Fruit fly (Drosophila melanogaster) S2 (cell line): ENCODE measurements around the gene CG2924.

Experiments
- CG8478 ChIP-seq: fragments of >200 bp; optimal IDR thresholded peaks from 2 replicates; lab custom pipeline; 2018
- CTCF ChIP-seq, 2 experiments: fragments of >200 bp; optimal IDR thresholded peaks; 2 replicates each; lab custom pipeline; 2018

CG2924 gene

dm6 chrX:2245931-2246330 lies 24.6 kb downstream of the CG2924 start, which contains the start of gene Or2a:
Or2a (plus strand) TSS chrX:2246231.
- no peak for TF ChIP-seq CG8478 (lab: Kevin White, UChicago)
- no peak for TF ChIP-seq CTCF (optimal IDR thresholded peaks at IDR 0.05; lab: Kevin White, UChicago)

- no peak for TF ChIP-seq CG8478 (lab: Kevin White, UChicago)
- no peak for TF ChIP-seq CTCF (optimal IDR thresholded peaks at IDR 0.05; lab: Kevin White, UChicago)
These were observed 25.8 kb downstream of the CG2924 start for dm6 chrX:2244753-2245152.

- TF ChIP-seq CTCF (optimal IDR thresholded peaks at IDR 0.05; lab: Kevin White, UChicago), result no peak
- TF ChIP-seq CG8478 (lab: Kevin White, UChicago), result no peak
These were observed 27.7 kb downstream of the CG2924 start for dm6 chrX:2242897-2243296.

- peak in 1 of 2 experiments; percentile 19 for TF ChIP-seq CTCF (optimal IDR thresholded peaks at IDR 0.05; lab: Kevin White, UChicago)
- TF ChIP-seq CG8478 (lab: Kevin White, UChicago), result no peak
These were observed 28.7 kb downstream of the CG2924 start, which contains the start of gene kz for dm6 chrX:2241842-2242241. kz (minus strand) TSS chrX:2242035.

- TF ChIP-seq CTCF (optimal IDR thresholded peaks at IDR 0.05; lab: Kevin White, UChicago), result no peak
- TF ChIP-seq CG8478 (lab: Kevin White, UChicago), result no peak
These were observed 45.4 kb downstream of the CG2924 start, which contains the start of gene pcx for dm6 chrX:2225138-2225537. pcx (plus strand) TSS chrX:2225296.

- TF ChIP-seq CTCF (optimal IDR thresholded peaks at IDR 0.05; lab: Kevin White, UChicago), result no peak
- no peak for TF ChIP-seq CG8478 (lab: Kevin White, UChicago)
These were observed 47.1 kb downstream of the CG2924 start, which contains the start of gene CG14052 for dm6 chrX:2223454-2223853. CG14052 (plus strand) TSS chrX:2223754.

- TF ChIP-seq CG8478 (lab: Kevin White, UChicago) (no peak), CTCF (optimal IDR thresholded peaks at IDR 0.05; lab: Kevin White, UChicago) (no peak)
These were observed 48.3 kb downstream of the CG2924 start, which contains the start of gene Vinc for dm6 chrX:2222181-2222790. Vinc (minus strand) TSS chrX:2222567.

- TF ChIP-seq CG8478 (lab: Kevin White, UChicago) (no peak), CTCF (optimal IDR thresholded peaks at IDR 0.05; lab: Kevin White, UChicago) (no peak)
These were observed 49.0 kb downstream of the CG2924 start for dm6 chrX:2221598-2221997.

- TF ChIP-seq CG8478 (lab: Kevin White, UChicago), result no peak
- TF ChIP-seq CTCF (optimal IDR thresholded peaks at IDR 0.05; lab: Kevin White, UChicago), result no peak
These were observed 50.7 kb downstream of the CG2924 start for dm6 chrX:2219899-2220298.

- no peak for TF ChIP-seq CG8478 (lab: Kevin White, UChicago)
- TF ChIP-seq CTCF (optimal IDR thresholded peaks at IDR 0.05; lab: Kevin White, UChicago), result no peak
These were observed 51.3 kb downstream of the CG2924 start for dm6 chrX:2219246-2219645.

- no peak for TF ChIP-seq CG8478 (lab: Kevin White, UChicago)
- no peak for TF ChIP-seq CTCF (optimal IDR thresholded peaks at IDR 0.05; lab: Kevin White, UChicago)
These were observed 52.1 kb downstream of the CG2924 start for dm6 chrX:2218455-2218854.
